Worm (Caenorhabditis elegans) whole organism, L2 larva: ENCODE measurements around the gene nep-26.

Experiments
- fos-1 ChIP-seq: fragments of 150-350 bp; optimal IDR thresholded peaks from 2 replicates; lab custom pipeline; 2014; ENCODE audit warnings: missing biosample characterization, missing genetic modification characterization
- gmeb-1 ChIP-seq: fragments of 150-350 bp; optimal IDR thresholded peaks from 2 replicates; lab custom pipeline; 2014; ENCODE audit warnings: missing biosample characterization, missing genetic modification characterization
- nhr-237 ChIP-seq: fragments of 150-350 bp; optimal IDR thresholded peaks from 2 replicates; lab custom pipeline; 2014; ENCODE audit warnings: missing biosample characterization, missing genetic modification characterization

ce11 chrII:10279561-10279960 is 20.4 kb downstream of the nep-26 start, which contains the start of gene ZK971.1:
- TF ChIP-seq nhr-237 (tag; lab: Kevin White, UChicago): no peak
- TF ChIP-seq gmeb-1 (tag; lab: Kevin White, UChicago): no peak
- no peak for TF ChIP-seq fos-1 (tag; lab: Kevin White, UChicago)
